Fruit fly (Drosophila melanogaster): ENCODE results near the gene Nt5a.

Gene Nt5a

DNA sequence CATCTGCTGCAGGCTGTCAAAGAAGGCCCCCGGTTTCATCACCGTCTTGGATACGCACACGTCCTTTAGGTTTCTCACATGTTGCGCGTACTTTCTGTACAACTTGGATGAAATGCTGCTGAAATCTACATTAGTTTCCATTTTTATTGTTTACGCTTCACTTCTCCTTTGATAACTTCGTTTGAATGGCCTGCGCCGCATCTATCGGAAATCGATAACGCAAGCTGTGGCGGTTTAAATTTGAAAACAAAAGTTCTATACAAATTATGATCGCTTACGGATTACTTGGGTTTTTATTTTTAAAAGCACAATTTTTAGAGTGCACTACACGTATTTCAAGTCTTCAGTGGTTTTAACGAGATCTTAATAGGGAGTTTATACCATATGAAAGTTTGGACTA is 25.8 kb upstream of the Nt5a start, which contains the start of gene msd5 (continued):
- TF ChIP-seq ac (GFP tag; optimal IDR thresholded peaks at IDR 0.05) (no peak), ranshi (GFP tag; IDR thresholded peaks at IDR 0.05) (no peak), CG9609 (GFP tag; optimal IDR thresholded peaks at IDR 0.05) (no peak), CG17361 (GFP tag; IDR thresholded peaks at IDR 0.05) (no peak), cad (GFP tag; optimal IDR thresholded peaks at IDR 0.05) (no peak), CG32767 (GFP tag; IDR thresholded peaks at IDR 0.05) (no peak), gsb (GFP tag; IDR thresholded peaks at IDR 0.05) (no peak), slou (GFP tag; optimal IDR thresholded peaks at IDR 0.05) (no peak), CG12659 (GFP tag; optimal IDR thresholded peaks at IDR 0.05) (no peak), CG13624 (GFP tag; optimal IDR thresholded peaks at IDR 0.05) (no peak), CG15696 (tag; optimal IDR thresholded peaks at IDR 0.05) (no peak), klu (GFP tag; IDR thresholded peaks at IDR 0.05) (no peak), CG7271 (tag; optimal IDR thresholded peaks at IDR 0.05) (no peak), gro (GFP tag; optimal IDR thresholded peaks at IDR 0.05) (no peak), vvl (GFP tag; IDR thresholded peaks at IDR 0.05) (no peak), Myb (GFP tag; optimal IDR thresholded peaks at IDR 0.05) (peak; percentile 42), en (GFP tag; optimal IDR thresholded peaks at IDR 0.05) (no peak), CG18619 (GFP tag; optimal IDR thresholded peaks at IDR 0.05) (no peak), CG16815 (GFP tag; optimal IDR thresholded peaks at IDR 0.05) (no peak), vfl (GFP tag; optimal IDR thresholded peaks at IDR 0.05) (no peak), H2.0 (GFP tag; IDR thresholded peaks at IDR 0.05) (no peak), phol (tag; optimal IDR thresholded peaks at IDR 0.05) (peak; percentile 10), CG11723 (GFP tag; optimal IDR thresholded peaks at IDR 0.05) (no peak), sna (GFP tag; IDR thresholded peaks at IDR 0.05; ENCODE audit: partially characterized antibody) (peak; percentile 39; the same call in 1 of the 2 replicates), kay (GFP tag; optimal IDR thresholded peaks at IDR 0.05) (no peak), Dfd (GFP tag; optimal IDR thresholded peaks at IDR 0.05) (no peak), Side (GFP tag; optimal IDR thresholded peaks at IDR 0.05) (no peak), Max (GFP tag; optimal IDR thresholded peaks at IDR 0.05) (no peak), bigmax (GFP tag; optimal IDR thresholded peaks at IDR 0.05) (no peak), CG1529 (GFP tag; optimal IDR thresholded peaks at IDR 0.05) (no peak), Awh (GFP tag; IDR thresholded peaks at IDR 0.05) (no peak), HLH3B (GFP tag; IDR thresholded peaks at IDR 0.05) (no peak), CG9797 (GFP tag; optimal IDR thresholded peaks at IDR 0.05) (peak; percentile 1), BtbVII (GFP tag; optimal IDR thresholded peaks at IDR 0.05) (no peak), pzg (GFP tag; optimal IDR thresholded peaks at IDR 0.05) (peak; percentile 28), ATbp (GFP tag; optimal IDR thresholded peaks at IDR 0.05) (no peak), CG1233 (GFP tag; optimal IDR thresholded peaks at IDR 0.05) (no peak), CG4360 (GFP tag; IDR thresholded peaks at IDR 0.05) (no peak), CG31441 (GFP tag; IDR thresholded peaks at IDR 0.05) (no peak), cg (GFP tag; optimal IDR thresholded peaks at IDR 0.05) (no peak), Mrtf (GFP tag; IDR thresholded peaks at IDR 0.05) (no peak), Dref (GFP tag; IDR thresholded peaks at IDR 0.05) (peak; percentile 73), ato (GFP tag; IDR thresholded peaks at IDR 0.05; ENCODE audit: partially characterized antibody) (peak; percentile 54; the same call in 1 of the 2 replicates), maf-S (GFP tag; optimal IDR thresholded peaks at IDR 0.05) (no peak), Dll (GFP tag; IDR thresholded peaks at IDR 0.05; ENCODE audit: partially characterized antibody) (peak; percentile 62; the same call in 2 of the 4 replicates), ara (GFP tag; IDR thresholded peaks at IDR 0.05) (no peak), CG8765 (GFP tag; IDR thresholded peaks at IDR 0.05) (no peak), gt (GFP tag; IDR thresholded peaks at IDR 0.05) (no peak), h (optimal IDR thresholded peaks at IDR 0.05) (no peak), NC2β (GFP tag; optimal IDR thresholded peaks at IDR 0.05) (no peak), CG5245 (GFP tag; optimal IDR thresholded peaks at IDR 0.05) (no peak), corto (GFP tag; optimal IDR thresholded peaks at IDR 0.05) (no peak), zen (tag; optimal IDR thresholded peaks at IDR 0.05) (no peak)
